Worm (Caenorhabditis elegans): Measurements from ENCODE around the gene F21H7.3.

DNA sequence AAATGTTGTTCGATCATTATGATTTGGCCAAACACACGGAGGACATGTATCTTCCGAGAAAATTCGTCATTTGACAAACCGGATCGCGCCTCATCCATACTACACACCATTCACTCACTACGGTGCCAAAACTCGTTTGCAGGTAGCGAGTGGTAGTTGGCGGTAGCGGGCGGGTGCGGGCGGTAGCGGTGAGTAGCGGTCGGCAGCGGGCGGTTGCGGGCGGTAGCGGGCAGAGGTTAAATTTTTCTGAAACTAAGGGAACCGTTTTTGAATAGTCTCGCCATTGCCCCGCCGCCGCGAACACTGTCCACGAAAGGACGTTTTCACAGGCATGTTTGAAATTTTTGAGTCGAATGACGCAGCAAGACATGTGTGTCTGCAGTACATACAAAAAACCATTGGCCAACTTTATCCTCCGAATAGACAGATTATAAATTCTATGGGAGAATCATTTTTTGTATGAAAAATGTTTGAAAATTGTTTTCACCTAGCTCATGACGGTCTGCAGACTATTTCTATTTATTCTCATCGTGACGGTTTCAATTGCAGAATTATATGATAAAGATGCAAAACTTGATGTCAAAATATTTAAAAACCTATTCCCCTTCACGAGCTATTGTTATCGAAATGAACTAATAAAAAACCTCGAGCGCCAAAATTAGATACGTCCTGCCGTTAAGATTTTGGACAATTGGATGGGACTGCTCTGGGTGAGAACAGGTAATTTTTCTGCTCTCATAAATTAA, 24.6 kb downstream of the F21H7.3 start, which contains the start of gene F11A5.16:
- TF ChIP-seq nhr-23 (tag; optimal IDR thresholded peaks at IDR 0.05), result no peak
- TF ChIP-seq pha-4 (tag; optimal IDR thresholded peaks at IDR 0.05), result no peak
- no peak for TF ChIP-seq pqm-1 (tag; optimal IDR thresholded peaks at IDR 0.05)
- TF ChIP-seq ceh-82 (tag; optimal IDR thresholded peaks at IDR 0.05), result no peak
- no peak for TF ChIP-seq nhr-28 (tag; optimal IDR thresholded peaks at IDR 0.05)
- no peak for TF ChIP-seq ztf-4 (tag; optimal IDR thresholded peaks at IDR 0.05)
- no peak for TF ChIP-seq nhr-12 (tag; optimal IDR thresholded peaks at IDR 0.05)
- TF ChIP-seq nhr-25 (tag; optimal IDR thresholded peaks at IDR 0.05), result no peak
- TF ChIP-seq egl-27 (tag; optimal IDR thresholded peaks at IDR 0.05), result no peak
- no peak for TF ChIP-seq nhr-11 (tag; optimal IDR thresholded peaks at IDR 0.05)
